Worm (Caenorhabditis elegans) whole organism, L4/young adult: Measurements from ENCODE around the gene F48E8.4.

Experiments used
- W03F9.2 ChIP-seq: fragments of 150-350 bp; optimal IDR thresholded peaks from 2 replicates; lab custom pipeline; 2014; ENCODE audit warnings: missing biosample characterization, missing genetic modification characterization
- him-1 ChIP-seq: sonication (generic microtip); optimal IDR thresholded peaks from 2 replicates; lab custom pipeline; 2016; ENCODE audit warnings: missing genotype, missing genetic modification reagents, missing genetic modification characterization, missing compliant biosample characterization

DNA sequence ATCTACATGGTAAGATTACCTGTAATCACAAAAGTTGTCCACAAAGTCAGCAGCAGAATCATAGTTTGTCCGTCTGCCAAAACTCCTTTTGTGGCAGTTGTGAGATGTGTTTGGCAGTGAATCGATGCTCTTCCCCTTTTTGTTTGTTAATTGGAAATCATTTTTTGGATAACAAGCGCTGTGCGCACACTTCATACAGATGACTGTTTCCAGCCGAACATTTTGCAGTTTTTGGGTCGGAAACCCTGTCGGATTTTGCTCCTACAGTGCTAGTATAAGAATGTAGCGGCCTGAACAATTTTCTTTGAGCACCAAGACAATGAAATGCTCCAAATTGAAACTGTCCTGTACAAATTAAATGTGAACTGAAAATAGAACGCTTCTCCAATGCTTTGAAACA is 55.3 kb downstream of the F48E8.4 start, which contains the start of gene D1044.7:
- TF ChIP-seq him-1 (tag; lab: Kevin White, UChicago): no peak
- no peak for TF ChIP-seq W03F9.2 (tag; lab: Kevin White, UChicago)
